Worm (Caenorhabditis elegans) whole organism, L2 larva: ENCODE measurements around the gene tag-290.

Experiments
- F13H6.1 ChIP-seq: sonication (generic microtip); optimal IDR thresholded peaks from 2 replicates; lab custom pipeline; 2016; ENCODE audit warnings: missing genetic modification characterization, missing compliant biosample characterization
- ama-1 ChIP-seq: fragments of 150-350 bp; optimal IDR thresholded peaks from 2 replicates; lab custom pipeline; 2018; ENCODE audit warnings: inconsistent platforms
- dmd-4 ChIP-seq: sonication (generic microtip); optimal IDR thresholded peaks from 2 replicates; lab custom pipeline; 2017; ENCODE audit warnings: missing biosample characterization, missing genetic modification characterization
- egl-27 ChIP-seq: sonication (generic microtip); optimal IDR thresholded peaks from 3 replicates; lab custom pipeline; 2017; ENCODE audit warnings: missing biosample characterization, missing genetic modification reagents, missing genetic modification characterization
- lin-39 ChIP-seq: fragments of 150-350 bp; optimal IDR thresholded peaks from 2 replicates; lab custom pipeline; 2014; ENCODE audit warnings: missing biosample characterization, missing genetic modification reagents, missing genetic modification characterization
- nhr-10 ChIP-seq: sonication (generic microtip); optimal IDR thresholded peaks from 2 replicates; lab custom pipeline; 2017; ENCODE audit warnings: missing biosample characterization, missing genetic modification characterization
- nhr-12 ChIP-seq: fragments of 150-350 bp; optimal IDR thresholded peaks from 2 replicates; lab custom pipeline; 2014; ENCODE audit warnings: missing biosample characterization, missing genetic modification characterization
- snpc-4 ChIP-seq: fragments of 150-350 bp; optimal IDR thresholded peaks from 2 replicates; lab custom pipeline; 2014; ENCODE audit warnings: missing biosample characterization, missing genetic modification characterization
- unc-39 ChIP-seq: fragments of 150-350 bp; optimal IDR thresholded peaks from 2 replicates; lab custom pipeline; 2014; ENCODE audit warnings: missing biosample characterization, missing genetic modification characterization
- unc-55 ChIP-seq: fragments of 150-350 bp; sonication (generic microtip); optimal IDR thresholded peaks from 3 replicates; lab custom pipeline; 2014; ENCODE audit warnings: missing biosample characterization, missing genetic modification reagents, missing genetic modification characterization
- unc-62 ChIP-seq: fragments of 150-350 bp; optimal IDR thresholded peaks from 2 replicates; lab custom pipeline; 2014; ENCODE audit warnings: missing biosample characterization, missing genetic modification reagents, missing genetic modification characterization

DNA sequence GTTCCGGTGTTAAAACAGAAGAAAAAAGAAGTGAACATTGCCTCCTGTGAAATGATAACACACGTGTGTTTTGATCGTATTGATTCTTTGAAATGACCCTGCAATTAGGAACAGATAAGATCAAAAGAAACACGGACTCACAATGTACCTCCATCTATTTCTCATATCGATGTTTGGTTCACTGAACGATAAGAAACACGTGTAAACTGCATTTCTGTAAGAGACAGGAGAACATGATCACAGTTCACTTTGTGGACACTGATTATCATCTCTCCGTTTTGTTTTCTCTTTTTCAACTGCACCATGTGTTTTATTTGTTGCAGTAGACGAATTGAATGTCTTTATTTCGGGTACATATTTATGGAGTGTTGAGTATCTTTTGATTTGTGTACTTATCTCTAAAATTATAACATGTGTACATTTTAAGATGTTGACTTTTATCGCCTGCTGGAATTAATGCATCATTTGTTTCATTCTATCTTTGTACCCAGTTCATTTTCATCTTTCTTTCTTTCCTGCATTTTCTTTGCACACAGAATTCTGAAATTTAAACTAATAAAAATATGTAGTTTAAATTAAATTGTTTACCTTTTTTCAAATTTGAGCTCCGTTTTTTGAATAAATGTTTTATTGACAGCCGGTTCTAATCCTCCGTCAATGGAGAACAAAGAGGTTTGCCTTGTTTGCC, 40.2 kb upstream of the tag-290 start, which contains the start of the genes H12C20.7 and nhr-68:
- TF ChIP-seq unc-62 (GFP tag; lab: Kevin White, UChicago) (no peak), egl-27 (tag; lab: Kevin White, UChicago) (peak; percentile 67), unc-39 (tag; lab: Kevin White, UChicago) (no peak), ama-1 (lab: Kevin White, UChicago) (peak; percentile 44), lin-39 (tag; lab: Kevin White, UChicago) (no peak), nhr-10 (peak; percentile 97), unc-55 (no peak), dmd-4 (tag; lab: Kevin White, UChicago) (no peak), F13H6.1 (peak; percentile 97), nhr-12 (no peak), snpc-4 (tag; lab: Kevin White, UChicago) (no peak)
